Worm (Caenorhabditis elegans): Measurements from ENCODE around the gene D1022.3.
"Not testable (repeated sequence)": the region's sequence is repeated elsewhere in the genome, so short reads cannot be mapped to it uniquely, and the experiment has no call there.

D1022.3 gene

ce11 chrII:7478487-7479234 is 22.6 kb upstream of the D1022.3 start, which contains the start of the genes aka-1 and ubc-6:
Gene aka-1, minus strand, starts transcription at chrII:7478537.
Gene ubc-6, plus strand, starts transcription at chrII:7479187.
- TF ChIP-seq hmbx-1 (tag; optimal IDR thresholded peaks at IDR 0.05) (no peak), tbx-11 (GFP tag; IDR thresholded peaks at IDR 0.05) (no peak), ceh-13 (GFP tag; optimal IDR thresholded peaks at IDR 0.05) (no peak), ets-7 (tag; optimal IDR thresholded peaks at IDR 0.05) (peak; percentile 34), hmg-4 (GFP tag; optimal IDR thresholded peaks at IDR 0.05) (no peak), tra-4 (tag; optimal IDR thresholded peaks at IDR 0.05) (no peak), F13C5.2 (tag; optimal IDR thresholded peaks at IDR 0.05) (peak; percentile 25), ama-1 (optimal IDR thresholded peaks at IDR 0.05) (no peak), flt-1 (GFP tag; IDR thresholded peaks at IDR 0.05) (no peak), B0310.2 (tag; optimal IDR thresholded peaks at IDR 0.05) (no peak), ceh-36 (tag; optimal IDR thresholded peaks at IDR 0.05) (peak; percentile 17), sea-1 (GFP tag; conservative IDR thresholded peaks at IDR 0.05) (peak; percentile 81), hnd-1 (tag; optimal IDR thresholded peaks at IDR 0.05) (no peak), pes-1 (GFP tag; IDR thresholded peaks at IDR 0.05) (peak; percentile 62; the same call in 1 of the 2 replicates), aly-1 (tag; optimal IDR thresholded peaks at IDR 0.05) (no peak), scrt-1 (GFP tag; IDR thresholded peaks at IDR 0.05) (peak; percentile 29; the same call in 1 of the 2 replicates), tbx-37 (GFP tag; conservative IDR thresholded peaks at IDR 0.05) (peak; percentile 44; the same call in 1 of the 2 replicates)

- TF ChIP-seq tbx-37 (GFP tag; conservative IDR thresholded peaks at IDR 0.05): no peak
- TF ChIP-seq flt-1 (GFP tag; IDR thresholded peaks at IDR 0.05): no peak
- TF ChIP-seq ceh-13 (GFP tag; optimal IDR thresholded peaks at IDR 0.05): no peak
These were observed 13.2 kb upstream of the D1022.3 start for ce11 chrII:7469318-7469717.

ce11 chrII:7465519-7465918 is 9.4 kb upstream of the D1022.3 start, which contains the start of gene sro-1:
Gene sro-1, minus strand, starts transcription at chrII:7465619.
- TF ChIP-seq ets-7 (tag; optimal IDR thresholded peaks at IDR 0.05): no peak
- TF ChIP-seq tbx-37 (GFP tag; conservative IDR thresholded peaks at IDR 0.05): no peak
- no peak for TF ChIP-seq aly-1 (tag; optimal IDR thresholded peaks at IDR 0.05)
- no peak for TF ChIP-seq hnd-1 (tag; optimal IDR thresholded peaks at IDR 0.05)

- TF ChIP-seq sea-1 (GFP tag; conservative IDR thresholded peaks at IDR 0.05): no peak
- TF ChIP-seq hnd-1 (tag; optimal IDR thresholded peaks at IDR 0.05): no peak
- TF ChIP-seq tbx-11 (GFP tag; IDR thresholded peaks at IDR 0.05): no peak
- TF ChIP-seq B0310.2 (tag; optimal IDR thresholded peaks at IDR 0.05): no peak
- no peak for TF ChIP-seq ets-7 (tag; optimal IDR thresholded peaks at IDR 0.05)
- no peak for TF ChIP-seq ceh-36 (tag; optimal IDR thresholded peaks at IDR 0.05)
- no peak for TF ChIP-seq aly-1 (tag; optimal IDR thresholded peaks at IDR 0.05)
- TF ChIP-seq F13C5.2 (tag; optimal IDR thresholded peaks at IDR 0.05): no peak
- no peak for TF ChIP-seq hmbx-1 (tag; optimal IDR thresholded peaks at IDR 0.05)
- TF ChIP-seq hmg-4 (GFP tag; optimal IDR thresholded peaks at IDR 0.05): no peak
- TF ChIP-seq flt-1 (GFP tag; IDR thresholded peaks at IDR 0.05): no peak
- TF ChIP-seq scrt-1 (GFP tag; IDR thresholded peaks at IDR 0.05): no peak
- no peak for TF ChIP-seq tra-4 (tag; optimal IDR thresholded peaks at IDR 0.05)
- TF ChIP-seq pes-1 (GFP tag; IDR thresholded peaks at IDR 0.05): no peak
- TF ChIP-seq ama-1 (optimal IDR thresholded peaks at IDR 0.05): no peak
These were observed 3.1 kb upstream of the D1022.3 start, which contains the start of gene D1022.2 for ce11 chrII:7459205-7459604. Gene D1022.2, plus strand, starts transcription at chrII:7459505.

ce11 chrII:7458706-7459105 is 2.6 kb upstream of the D1022.3 start, which contains the start of gene D1022.5:
Gene D1022.5, minus strand, starts transcription at chrII:7458806.
- TF ChIP-seq hnd-1 (tag; optimal IDR thresholded peaks at IDR 0.05) (no peak), tbx-37 (GFP tag; conservative IDR thresholded peaks at IDR 0.05) (no peak), hmg-4 (GFP tag; optimal IDR thresholded peaks at IDR 0.05) (no peak), flt-1 (GFP tag; IDR thresholded peaks at IDR 0.05) (no peak), aly-1 (tag; optimal IDR thresholded peaks at IDR 0.05) (no peak), hmbx-1 (tag; optimal IDR thresholded peaks at IDR 0.05) (no peak), ceh-13 (GFP tag; optimal IDR thresholded peaks at IDR 0.05) (no peak), tra-4 (tag; optimal IDR thresholded peaks at IDR 0.05) (no peak)

- TF ChIP-seq flt-1 (GFP tag; IDR thresholded peaks at IDR 0.05) (no peak), hmbx-1 (tag; optimal IDR thresholded peaks at IDR 0.05) (no peak), ceh-36 (tag; optimal IDR thresholded peaks at IDR 0.05) (no peak), hnd-1 (tag; optimal IDR thresholded peaks at IDR 0.05) (no peak), pes-1 (GFP tag; IDR thresholded peaks at IDR 0.05) (no peak), tbx-37 (GFP tag; conservative IDR thresholded peaks at IDR 0.05) (no peak), tra-4 (tag; optimal IDR thresholded peaks at IDR 0.05) (no peak), B0310.2 (tag; optimal IDR thresholded peaks at IDR 0.05) (no peak), ceh-13 (GFP tag; optimal IDR thresholded peaks at IDR 0.05) (no peak)
These were observed 1.1 kb upstream of the D1022.3 start, which contains the start of gene D1022.4 for ce11 chrII:7457210-7457609. Gene D1022.4, minus strand, starts transcription at chrII:7457292.

ce11 chrII:7434958-7435357 is 21.1 kb downstream of the D1022.3 start, which contains the start of gene K02A2.1:
Gene K02A2.1, plus strand, starts transcription at chrII:7435258.
- TF ChIP-seq tra-4, B0310.2, ceh-36 (tag; optimal IDR thresholded peaks at IDR 0.05): not testable (repeated sequence)

- TF ChIP-seq hmg-4 (GFP tag; optimal IDR thresholded peaks at IDR 0.05) (no peak), tbx-37 (GFP tag; conservative IDR thresholded peaks at IDR 0.05) (no peak), ama-1 (optimal IDR thresholded peaks at IDR 0.05) (no peak), hnd-1 (tag; optimal IDR thresholded peaks at IDR 0.05) (no peak), aly-1 (tag; optimal IDR thresholded peaks at IDR 0.05) (no peak), ets-7 (tag; optimal IDR thresholded peaks at IDR 0.05) (no peak), pes-1 (GFP tag; IDR thresholded peaks at IDR 0.05) (no peak), hmbx-1 (tag; optimal IDR thresholded peaks at IDR 0.05) (no peak), flt-1 (GFP tag; IDR thresholded peaks at IDR 0.05) (no peak)
These were observed 21.9 kb downstream of the D1022.3 start, which contains the start of gene kcc-3 for ce11 chrII:7434182-7434581. Gene kcc-3, minus strand, starts transcription at chrII:7434282.
